Fruit fly (Drosophila melanogaster) whole organism: ENCODE measurements around the gene eIF3i.

Experiments used
- CG8478 ChIP-seq: fragments of >200 bp; optimal IDR thresholded peaks from 2 replicates; lab custom pipeline; 2018; ENCODE audit warnings: inconsistent platforms
- EcR ChIP-seq, 2 experiments: fragments of >200 bp; optimal IDR thresholded peaks; 2 replicates each; lab custom pipeline; 2017; ENCODE audit warnings: missing biosample characterization in 2 of 2, missing genetic modification characterization in 2 of 2, missing genetic modification reagents in 2 of 2
- psq ChIP-seq: fragments of >200 bp; optimal IDR thresholded peaks from 2 replicates; lab custom pipeline; 2017

dm6 chr2L:4995837-4996136 is 28.2 kb upstream of the eIF3i start:
- TF ChIP-seq EcR (GFP tag; optimal IDR thresholded peaks at IDR 0.05; lab: Kevin White, UChicago): no peak
- no peak for TF ChIP-seq CG8478 (lab: Kevin White, UChicago)
- TF ChIP-seq psq (lab: Kevin White, UChicago): no peak
